Worm (Caenorhabditis elegans) whole organism, late embryonic: ENCODE data around the gene fbxb-35.

Source experiments
- C08G9.2 ChIP-seq: sonication (generic microtip); optimal IDR thresholded peaks from 2 replicates; lab custom pipeline; 2016; ENCODE audit warnings: mild to moderate bottlenecking, missing genetic modification characterization, moderate library complexity, missing compliant biosample characterization
- K09A11.1 ChIP-seq: sonication (generic microtip); optimal IDR thresholded peaks from 2 replicates; lab custom pipeline; 2017; ENCODE audit warnings: antibody characterized with exemption, mild to moderate bottlenecking, missing genetic modification characterization, missing compliant biosample characterization; ENCODE audit not compliant: insufficient read depth
- Y22D7AL.16 ChIP-seq: sonication (generic microtip); optimal IDR thresholded peaks from 2 replicates; lab custom pipeline; 2016; ENCODE audit warnings: missing genetic modification characterization, missing compliant biosample characterization
- ama-1 ChIP-seq: fragments of 150-350 bp; optimal IDR thresholded peaks from 2 replicates; lab custom pipeline; 2014
- ceh-2 ChIP-seq: sonication (generic microtip); optimal IDR thresholded peaks from 2 replicates; lab custom pipeline; 2016; ENCODE audit warnings: missing genotype, missing genetic modification characterization, missing compliant biosample characterization
- ceh-34 ChIP-seq: sonication (generic microtip); optimal IDR thresholded peaks from 2 replicates; lab custom pipeline; 2016; ENCODE audit warnings: mild to moderate bottlenecking, missing genetic modification characterization, missing compliant biosample characterization
- ceh-6 ChIP-seq: fragments of 200-800 bp; sonication (Bioruptor generic); optimal IDR thresholded peaks from 2 replicates; lab custom pipeline; 2018; ENCODE audit warnings: mild to moderate bottlenecking, missing genetic modification characterization, missing compliant biosample characterization
- ceh-9 ChIP-seq: sonication (generic microtip); optimal IDR thresholded peaks from 2 replicates; lab custom pipeline; 2016; ENCODE audit warnings: mild to moderate bottlenecking, missing genetic modification characterization, inconsistent platforms, missing compliant biosample characterization
- dmd-4 ChIP-seq: sonication (generic microtip); optimal IDR thresholded peaks from 2 replicates; lab custom pipeline; 2016; ENCODE audit warnings: borderline replicate concordance, missing genetic modification characterization, missing compliant biosample characterization
- elt-2 ChIP-seq: sonication (generic microtip); optimal IDR thresholded peaks from 2 replicates; lab custom pipeline; 2016; ENCODE audit warnings: missing genetic modification reagents, missing genetic modification characterization, missing compliant biosample characterization
- ets-4 ChIP-seq: sonication (generic microtip); optimal IDR thresholded peaks from 2 replicates; lab custom pipeline; 2016; ENCODE audit warnings: missing genetic modification characterization, missing compliant biosample characterization
- eyg-1 ChIP-seq: sonication (generic microtip); optimal IDR thresholded peaks from 2 replicates; lab custom pipeline; 2016; ENCODE audit warnings: missing genotype, missing genetic modification characterization, missing compliant biosample characterization
- fkh-10 ChIP-seq: fragments of 150-350 bp; optimal IDR thresholded peaks from 2 replicates; lab custom pipeline; 2014; ENCODE audit warnings: missing biosample characterization, missing genetic modification reagents, missing genetic modification characterization
- hlh-30 ChIP-seq: sonication (generic microtip); optimal IDR thresholded peaks from 2 replicates; lab custom pipeline; 2017; ENCODE audit warnings: antibody characterized with exemption, missing genetic modification characterization, missing compliant biosample characterization; ENCODE audit not compliant: insufficient read depth
- hlh-8 ChIP-seq: sonication (generic microtip); optimal IDR thresholded peaks from 2 replicates; lab custom pipeline; 2016; ENCODE audit warnings: missing genotype, missing genetic modification characterization, missing compliant biosample characterization
- lim-6 ChIP-seq: sonication (generic microtip); optimal IDR thresholded peaks from 2 replicates; lab custom pipeline; 2016; ENCODE audit warnings: missing genetic modification characterization, missing compliant biosample characterization
- mec-3 ChIP-seq: sonication (generic microtip); optimal IDR thresholded peaks from 2 replicates; lab custom pipeline; 2016; ENCODE audit warnings: borderline replicate concordance, missing genetic modification characterization, missing compliant biosample characterization
- nhr-232 ChIP-seq: sonication (generic microtip); optimal IDR thresholded peaks from 2 replicates; lab custom pipeline; 2016; ENCODE audit warnings: missing genetic modification characterization, missing compliant biosample characterization
- npax-4 ChIP-seq: sonication (generic microtip); optimal IDR thresholded peaks from 2 replicates; lab custom pipeline; 2016; ENCODE audit warnings: missing genetic modification characterization, missing compliant biosample characterization
- odd-2 ChIP-seq: sonication (generic microtip); optimal IDR thresholded peaks from 2 replicates; lab custom pipeline; 2017; ENCODE audit warnings: antibody characterized with exemption, mild to moderate bottlenecking, missing genetic modification characterization, missing compliant biosample characterization
- pag-3 ChIP-seq: sonication (generic microtip); optimal IDR thresholded peaks from 2 replicates; lab custom pipeline; 2016; ENCODE audit warnings: missing compliant biosample characterization, missing genetic modification characterization, borderline replicate concordance
- pha-2 ChIP-seq: sonication (generic microtip); optimal IDR thresholded peaks from 2 replicates; lab custom pipeline; 2017; ENCODE audit warnings: mild to moderate bottlenecking, missing genetic modification characterization, missing compliant biosample characterization
- pros-1 ChIP-seq: fragments of 150-350 bp; optimal IDR thresholded peaks from 2 replicates; lab custom pipeline; 2014; ENCODE audit warnings: missing biosample characterization, missing genetic modification reagents, missing genetic modification characterization
- sox-2 ChIP-seq: fragments of 200-800 bp; sonication (Bioruptor generic); IDR thresholded peaks from 2 replicates; pipeline ENCODE4 v1.3.6; 2022; ENCODE audit warnings: missing genetic modification reagents, missing genetic modification characterization, missing compliant biosample characterization
- sox-4 ChIP-seq: sonication (generic microtip); optimal IDR thresholded peaks from 2 replicates; lab custom pipeline; 2017; ENCODE audit warnings: mild to moderate bottlenecking, missing genetic modification characterization, inconsistent platforms, missing compliant biosample characterization
- ttx-3 ChIP-seq: sonication (generic microtip); optimal IDR thresholded peaks from 2 replicates; lab custom pipeline; 2016; ENCODE audit warnings: missing genetic modification reagents, missing genetic modification characterization, missing compliant biosample characterization
- unc-42 ChIP-seq: sonication (generic microtip); optimal IDR thresholded peaks from 2 replicates; lab custom pipeline; 2016; ENCODE audit warnings: missing genotype, missing genetic modification characterization, missing compliant biosample characterization
- unc-86 ChIP-seq: sonication (generic microtip); optimal IDR thresholded peaks from 2 replicates; lab custom pipeline; 2016; ENCODE audit warnings: missing genetic modification characterization, missing compliant biosample characterization

Gene fbxb-35

DNA sequence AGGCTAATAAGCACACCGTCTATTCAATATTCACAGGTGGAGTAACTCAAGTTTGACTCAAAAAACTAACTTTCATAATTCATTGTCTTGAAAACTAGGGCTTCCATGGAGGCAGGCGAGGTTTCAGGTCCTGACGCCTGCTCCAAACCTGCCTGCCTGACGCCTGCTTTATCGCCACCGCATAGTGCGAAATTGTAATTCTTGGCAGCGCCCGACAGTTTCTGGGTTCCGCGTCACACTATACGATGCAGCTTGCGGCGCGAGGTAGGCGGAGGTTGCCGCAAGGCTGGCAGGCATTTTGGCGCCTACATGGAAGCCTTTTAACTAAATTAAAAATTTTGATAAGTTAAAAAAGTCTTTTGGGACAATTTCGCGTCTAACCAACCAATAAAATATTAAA, 35.7 kb downstream of the fbxb-35 start:
- no peak for TF ChIP-seq ama-1 (lab: Kevin White, UChicago)
- no peak for TF ChIP-seq odd-2 (tag; lab: Kevin White, UChicago)
- no peak for TF ChIP-seq dmd-4 (tag; lab: Kevin White, UChicago)
- TF ChIP-seq C08G9.2 (tag; lab: Kevin White, UChicago): no peak
- TF ChIP-seq sox-4 (tag; lab: Kevin White, UChicago): no peak
- TF ChIP-seq ets-4 (tag; lab: Kevin White, UChicago): no peak
- TF ChIP-seq, all 69 proteins: peak for 0

DNA sequence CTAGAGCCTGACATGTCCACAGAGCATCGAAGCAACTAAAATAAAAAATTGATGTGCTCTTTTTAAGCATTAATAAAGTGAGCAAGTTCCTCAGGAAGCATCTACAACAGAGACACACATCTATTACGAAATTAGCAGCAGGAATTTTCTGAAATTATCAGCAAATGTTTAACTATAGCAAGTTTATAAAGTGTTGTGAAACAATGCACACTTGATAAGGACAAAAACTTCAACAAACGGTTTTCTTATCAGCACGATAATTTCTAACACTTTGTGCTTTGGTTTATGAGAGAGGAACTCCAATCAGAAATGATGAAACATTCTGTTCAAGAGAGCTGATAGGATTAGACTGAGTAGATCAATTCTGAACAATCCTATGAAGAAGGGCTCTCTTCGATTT, 39.1 kb downstream of the fbxb-35 start, which contains the start of gene trpl-5:
Gene trpl-5 (minus strand): TSS at position 32 of the 400 bp plus-strand sequence.
- TF ChIP-seq unc-86 (tag; lab: Kevin White, UChicago) (no peak), elt-2 (tag; lab: Kevin White, UChicago) (peak; percentile 80)

DNA sequence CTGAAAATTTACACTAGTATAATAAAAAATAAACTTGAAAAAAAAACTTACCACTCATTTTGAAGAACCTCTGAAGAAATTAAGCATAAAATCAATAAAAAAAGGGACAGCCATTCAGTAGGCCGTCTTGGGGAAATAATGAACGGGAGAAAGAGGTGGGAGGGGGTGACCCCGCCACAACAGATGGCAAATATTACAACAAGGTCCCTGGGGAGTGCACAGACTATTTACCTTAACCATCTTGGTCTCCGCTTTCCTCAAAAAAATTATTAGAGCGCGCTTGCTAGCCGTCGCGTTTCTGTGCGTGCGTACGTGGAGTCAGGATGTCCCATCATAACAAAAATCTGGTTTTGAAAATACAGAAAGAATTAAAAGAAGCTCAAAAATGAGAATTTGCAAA, 40.5 kb downstream of the fbxb-35 start, which contains the start of gene T16A1.10:
Gene T16A1.10 (minus strand): TSS at position 123 of the 400 bp plus-strand sequence.
- TF ChIP-seq mec-3 (no peak), hlh-8 (no peak), fkh-10 (GFP tag; lab: Kevin White, UChicago) (no peak), ttx-3 (tag; lab: Kevin White, UChicago) (no peak), ceh-9 (tag; lab: Kevin White, UChicago) (no peak), unc-42 (tag; lab: Kevin White, UChicago) (no peak), pag-3 (no peak), ama-1 (lab: Kevin White, UChicago) (no peak)
- TF ChIP-seq, all 69 proteins: peak for 0

DNA sequence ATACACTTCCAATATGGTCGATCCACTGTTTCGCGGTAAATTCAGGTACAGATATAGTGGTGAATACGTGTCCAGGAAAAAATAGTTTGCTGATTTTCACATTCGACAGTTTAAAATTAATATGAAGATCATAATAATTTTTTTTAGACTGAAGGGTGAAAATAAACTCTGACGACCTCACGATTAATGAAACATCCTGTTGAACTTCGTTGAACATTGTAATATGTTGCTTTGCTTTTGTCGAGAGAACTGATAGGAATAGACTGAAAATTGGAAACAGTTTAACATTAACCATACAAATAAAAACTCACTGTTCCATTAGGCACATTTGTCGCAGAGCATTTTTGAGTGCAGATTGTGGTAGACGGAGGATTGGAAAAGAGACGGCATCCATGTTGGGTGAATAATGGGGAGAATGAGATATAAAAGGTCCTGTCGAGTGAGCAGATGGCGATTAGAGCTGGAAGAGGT, 42.0 kb downstream of the fbxb-35 start, which contains the start of gene fbxb-37:
Gene fbxb-37 (minus strand): TSS at position 421 of the 471 bp plus-strand sequence.
- TF ChIP-seq K09A11.1 (no peak), pha-2 (tag; lab: Kevin White, UChicago) (no peak), lim-6 (tag; lab: Kevin White, UChicago) (no peak), sox-4 (tag; lab: Kevin White, UChicago) (no peak), eyg-1 (tag; lab: Kevin White, UChicago) (no peak), sox-2 (no peak), ceh-6 (no peak), nhr-232 (tag; lab: Kevin White, UChicago) (no peak), Y22D7AL.16 (no peak), hlh-8 (no peak), ceh-34 (tag; lab: Kevin White, UChicago) (no peak), npax-4 (tag; lab: Kevin White, UChicago) (no peak), ceh-9 (tag; lab: Kevin White, UChicago) (no peak), dmd-4 (tag; lab: Kevin White, UChicago) (no peak), hlh-30 (tag; lab: Kevin White, UChicago) (no peak)
- TF ChIP-seq, all 69 proteins: peak for 0

DNA sequence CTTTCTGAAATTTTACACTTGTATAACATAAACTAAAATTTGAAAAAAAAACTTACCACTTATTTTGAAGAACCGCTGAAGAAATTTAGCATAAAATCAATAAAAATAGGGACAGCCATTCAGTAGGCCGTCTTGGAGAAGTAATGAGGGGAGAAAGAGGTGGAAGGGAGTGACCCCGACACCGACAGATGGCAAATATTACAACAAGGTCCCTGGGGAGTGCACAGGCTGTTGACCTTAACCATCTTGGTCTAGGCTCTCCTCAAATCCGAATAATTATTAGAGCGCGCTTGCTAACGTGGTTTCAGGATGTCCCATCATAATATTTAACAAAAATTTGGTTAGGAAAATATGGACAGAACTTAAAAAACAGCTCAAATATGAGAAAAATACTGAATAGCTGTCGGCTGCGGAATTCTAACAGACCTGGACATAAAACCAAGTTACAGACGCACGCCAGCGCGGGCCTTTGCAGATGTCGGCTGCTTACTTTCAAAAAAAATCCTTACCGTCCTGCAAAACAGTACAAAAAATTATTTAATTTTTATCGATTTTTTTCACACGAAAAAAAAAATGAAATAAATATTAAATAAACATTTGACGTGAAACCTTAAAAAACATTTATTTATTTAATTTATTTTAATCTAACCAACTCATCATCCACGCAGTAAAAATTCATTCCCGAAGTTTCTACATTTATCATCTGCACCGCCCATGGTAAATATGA, 43.6 kb downstream of the fbxb-35 start, which contains the start of gene T16A1.2:
Gene T16A1.2 (plus strand): TSS at position 677 of the 727 bp plus-strand sequence.
- no peak for TF ChIP-seq pros-1 (tag; lab: Kevin White, UChicago)
- no peak for TF ChIP-seq ceh-2 (tag; lab: Kevin White, UChicago)
